Worm (Caenorhabditis elegans) whole organism, L4 larva: ENCODE measurements around the gene Y46E12A.2.

Experiments used
- cey-2 ChIP-seq: sonication (generic microtip); optimal IDR thresholded peaks from 3 replicates; lab custom pipeline; 2017; ENCODE audit warnings: missing genetic modification characterization, mild to moderate bottlenecking, missing compliant biosample characterization, antibody characterized with exemption, borderline replicate concordance; ENCODE audit not compliant: insufficient read depth
- fkh-10 ChIP-seq: fragments of 150-350 bp; optimal IDR thresholded peaks from 2 replicates; lab custom pipeline; 2014; ENCODE audit warnings: missing biosample characterization, missing genetic modification reagents, missing genetic modification characterization
- nhr-76 ChIP-seq: fragments of 150-350 bp; optimal IDR thresholded peaks from 2 replicates; lab custom pipeline; 2014; ENCODE audit warnings: missing biosample characterization, missing genetic modification characterization
- skn-1 ChIP-seq: fragments of 150-350 bp; optimal IDR thresholded peaks from 2 replicates; lab custom pipeline; 2014; ENCODE audit warnings: missing biosample characterization, missing genetic modification characterization
- snpc-4 ChIP-seq: fragments of 150-350 bp; optimal IDR thresholded peaks from 2 replicates; lab custom pipeline; 2014; ENCODE audit warnings: missing biosample characterization, missing genetic modification characterization

DNA sequence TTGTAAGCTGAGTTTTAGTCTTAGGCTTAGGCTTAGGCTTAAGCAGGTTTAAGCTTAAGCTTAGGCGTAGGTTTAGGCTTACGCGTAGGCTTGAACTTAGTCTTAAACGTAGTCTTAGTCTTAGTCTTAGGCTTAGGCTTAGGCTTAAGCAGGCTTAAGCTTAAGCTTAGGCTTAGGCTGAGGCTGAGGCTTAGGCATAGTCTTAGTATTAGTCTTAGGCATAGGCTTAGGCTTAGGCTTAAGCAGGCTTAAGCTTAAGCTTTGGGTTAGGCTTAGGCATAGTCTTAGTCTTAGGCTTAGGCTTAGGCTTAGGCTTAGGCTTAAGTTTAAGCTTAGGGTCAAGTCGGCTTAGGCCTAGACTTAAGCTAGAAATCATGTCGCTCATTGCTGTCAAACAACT is 39.9 kb upstream of the Y46E12A.2 start:
- TF ChIP-seq nhr-76 (tag; lab: Kevin White, UChicago) = no peak
- no peak for TF ChIP-seq skn-1
- no peak for TF ChIP-seq snpc-4 (tag; lab: Kevin White, UChicago)
- TF ChIP-seq cey-2 = no peak
- TF ChIP-seq fkh-10 (GFP tag; lab: Kevin White, UChicago) = no peak
